Worm (Caenorhabditis elegans): Measurements from ENCODE around the gene emg-1.

emg-1 gene

ce11 chrIII:10642781-10643180, 6.5 kb upstream of the emg-1 start, which contains the start of the genes dhs-11 and orc-1 (continued):
- TF ChIP-seq rcor-1 (GFP tag; IDR thresholded peaks at IDR 0.05) (peak; percentile 55), D2030.7 (GFP tag; IDR thresholded peaks at IDR 0.05) (peak; percentile 87), F52B5.7 (tag; optimal IDR thresholded peaks at IDR 0.05) (no peak), lsl-1 (GFP tag; optimal IDR thresholded peaks at IDR 0.05) (peak; percentile 90), mcd-1 (GFP tag; IDR thresholded peaks at IDR 0.05) (0 out of 2 replicates have a peak, but pooled peaks have one; percentile 41), cebp-1 (GFP tag; IDR thresholded peaks at IDR 0.05) (no peak), cebp-1 (tag; optimal IDR thresholded peaks at IDR 0.05) (no peak), snpc-3.4 (tag; optimal IDR thresholded peaks at IDR 0.05) (peak; percentile 42), madf-10 (tag; optimal IDR thresholded peaks at IDR 0.05) (no peak), let-607 (tag; optimal IDR thresholded peaks at IDR 0.05) (no peak), F23B12.7 (tag; optimal IDR thresholded peaks at IDR 0.05; ENCODE audit: insufficient read depth) (no peak), snpc-1.3 (tag; optimal IDR thresholded peaks at IDR 0.05; ENCODE audit: insufficient read depth) (peak; percentile 57), B0019.2 (GFP tag; conservative IDR thresholded peaks at IDR 0.05) (no peak), hmg-1.2 (GFP tag; IDR thresholded peaks at IDR 0.05) (peak; percentile 99), lin-54 (GFP tag; optimal IDR thresholded peaks at IDR 0.05) (peak; percentile 84), die-1 (tag; optimal IDR thresholded peaks at IDR 0.05) (no peak), nfya-2 (GFP tag; IDR thresholded peaks at IDR 0.05) (no peak), dox-1 (GFP tag; IDR thresholded peaks at IDR 0.05) (peak; percentile 67), unc-62 (GFP tag; optimal IDR thresholded peaks at IDR 0.05) (no peak), tbp1 (GFP tag; optimal IDR thresholded peaks at IDR 0.05) (peak; percentile 35), dpff-1 (tag; optimal IDR thresholded peaks at IDR 0.05) (no peak), unc-130 (GFP tag; optimal IDR thresholded peaks at IDR 0.05) (peak; percentile 24), madf-3 (GFP tag; IDR thresholded peaks at IDR 0.05) (no peak), xnd-1 (tag; optimal IDR thresholded peaks at IDR 0.05) (peak; percentile 17), hlh-12 (tag; optimal IDR thresholded peaks at IDR 0.05) (no peak), efl-1 (GFP tag; optimal IDR thresholded peaks at IDR 0.05) (peak; percentile 89), cebp-2 (GFP tag; IDR thresholded peaks at IDR 0.05) (no peak), F55B11.4 (tag; optimal IDR thresholded peaks at IDR 0.05; ENCODE audit: borderline replicate concordance, insufficient read depth) (no peak), C17E4.6 (GFP tag; IDR thresholded peaks at IDR 0.05) (no peak)

- TF ChIP-seq F49E8.2 (tag; optimal IDR thresholded peaks at IDR 0.05; ENCODE audit: insufficient read depth): peak; percentile 11
- TF ChIP-seq nfya-1 (tag; optimal IDR thresholded peaks at IDR 0.05; ENCODE audit: borderline replicate concordance, insufficient read depth): no peak
- TF ChIP-seq mcd-1 (GFP tag; IDR thresholded peaks at IDR 0.05): peak; percentile 75
- TF ChIP-seq lin-35 (GFP tag; optimal IDR thresholded peaks at IDR 0.05): no peak
- 0 out of 2 replicates have a peak, but pooled peaks have one; percentile 33 for TF ChIP-seq Y95B8A.8 (GFP tag; IDR thresholded peaks at IDR 0.05)
- TF ChIP-seq B0035.1 (tag; optimal IDR thresholded peaks at IDR 0.05): no peak
Observed at ce11 chrIII:10646094-10646493, 3.2 kb upstream of the emg-1 start, which contains the start of gene orc-4. Gene orc-4 (plus strand): TSS chrIII:10646170.

- no peak for TF ChIP-seq let-526 (GFP tag; IDR thresholded peaks at IDR 0.05)
- TF ChIP-seq egl-44 (GFP tag; IDR thresholded peaks at IDR 0.05): 0 out of 2 replicates have a peak, but pooled peaks have one; percentile 23
- no peak for TF ChIP-seq aptf-3 (GFP tag; IDR thresholded peaks at IDR 0.05)
- TF ChIP-seq cebp-2 (GFP tag; IDR thresholded peaks at IDR 0.05): no peak
- no peak for TF ChIP-seq efl-1 (GFP tag; optimal IDR thresholded peaks at IDR 0.05)
- peak; percentile 18 for TF ChIP-seq attf-5 (GFP tag; optimal IDR thresholded peaks at IDR 0.05)
- TF ChIP-seq chd-7 (tag; optimal IDR thresholded peaks at IDR 0.05): no peak
- TF ChIP-seq hmg-1.2 (GFP tag; IDR thresholded peaks at IDR 0.05): peak; percentile 99
- TF ChIP-seq lin-54 (GFP tag; optimal IDR thresholded peaks at IDR 0.05): no peak
- TF ChIP-seq hlh-12 (tag; optimal IDR thresholded peaks at IDR 0.05): no peak
- no peak for TF ChIP-seq B0261.1 (tag; optimal IDR thresholded peaks at IDR 0.05)
- TF ChIP-seq somi-1 (GFP tag; optimal IDR thresholded peaks at IDR 0.05): no peak
- no peak for TF ChIP-seq snpc-3.4 (tag; optimal IDR thresholded peaks at IDR 0.05)
- TF ChIP-seq K12H6.12 (tag; optimal IDR thresholded peaks at IDR 0.05): peak; percentile 9
- TF ChIP-seq ceh-40 (GFP tag; IDR thresholded peaks at IDR 0.05): no peak
- TF ChIP-seq nfyb-1 (GFP tag; IDR thresholded peaks at IDR 0.05): peak; percentile 52; the same call in 1 of the 2 replicates
- peak; percentile 26 for TF ChIP-seq lin-40 (tag; optimal IDR thresholded peaks at IDR 0.05)
- TF ChIP-seq nfya-1 (tag; optimal IDR thresholded peaks at IDR 0.05; ENCODE audit: borderline replicate concordance, insufficient read depth): no peak
Observed at ce11 chrIII:10651634-10652033, 2.3 kb downstream of the emg-1 start.

All from whole organism, young adult.